Worm (Caenorhabditis elegans): Measurements from ENCODE around the gene F55C10.4.

DNA sequence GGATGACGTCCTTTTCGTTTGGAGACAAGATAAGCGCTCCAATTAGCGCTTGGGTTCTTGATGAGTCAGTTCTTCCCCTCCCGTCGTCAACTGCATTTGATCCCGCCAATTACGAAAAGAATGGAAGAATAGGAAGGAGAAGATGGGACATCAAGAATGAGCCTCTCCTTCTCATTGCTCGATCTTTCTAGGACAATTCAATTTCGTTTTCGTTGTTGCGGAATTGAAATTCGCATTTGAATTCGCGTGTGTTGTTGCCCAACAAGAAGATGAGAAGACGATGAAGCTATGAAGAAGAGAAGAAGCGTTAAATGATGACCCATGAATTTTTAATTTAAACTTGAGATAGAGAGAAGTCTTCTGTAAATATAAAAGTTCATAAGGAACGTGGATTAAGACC is 49.7 kb upstream of the F55C10.4 start:
- TF ChIP-seq F13H6.1 (tag; optimal IDR thresholded peaks at IDR 0.05) (no peak), dmd-4 (tag; optimal IDR thresholded peaks at IDR 0.05; ENCODE audit: borderline replicate concordance) (no peak), hlh-6 (tag; optimal IDR thresholded peaks at IDR 0.05) (no peak), fax-1 (tag; optimal IDR thresholded peaks at IDR 0.05) (no peak), dve-1 (tag; optimal IDR thresholded peaks at IDR 0.05) (no peak)

Data from whole organism, late embryonic.